Fruit fly (Drosophila melanogaster) whole organism, prepupa: ENCODE measurements around the gene Shaw.

Source experiments
- CG10631 ChIP-seq: fragments of 200-800 bp; sonication (Bioruptor generic); optimal IDR thresholded peaks from 2 replicates; lab custom pipeline; 2016; ENCODE audit warnings: missing biosample characterization, missing genetic modification characterization
- CG10669 ChIP-seq: fragments of 200-800 bp; sonication (Bioruptor generic); optimal IDR thresholded peaks from 3 replicates; lab custom pipeline; 2018; ENCODE audit warnings: missing biosample characterization, mild to moderate bottlenecking, missing genetic modification characterization, moderate library complexity
- CG11294 ChIP-seq: fragments of 200-800 bp; sonication (Bioruptor generic); IDR thresholded peaks from 2 replicates; pipeline ENCODE4 v1.3.6; 2022; ENCODE audit warnings: missing biosample characterization, missing genetic modification characterization
- CG11762 ChIP-seq: fragments of 200-800 bp; sonication (Bioruptor generic); optimal IDR thresholded peaks from 3 replicates; lab custom pipeline; 2016; ENCODE audit warnings: missing biosample characterization, missing genetic modification characterization; ENCODE audit not compliant: insufficient read depth
- CG11902 ChIP-seq: fragments of 200-800 bp; sonication (Bioruptor generic); optimal IDR thresholded peaks from 3 replicates; lab custom pipeline; 2016; ENCODE audit warnings: missing biosample characterization, missing genetic modification characterization
- CG15336 ChIP-seq: fragments of 200-800 bp; sonication (Bioruptor generic); IDR thresholded peaks from 2 replicates; pipeline ENCODE4 v1.3.6; 2022; ENCODE audit warnings: missing biosample characterization, missing genetic modification characterization
- CG1621 ChIP-seq: fragments of 200-800 bp; sonication (Bioruptor generic); optimal IDR thresholded peaks from 3 replicates; lab custom pipeline; 2018; ENCODE audit warnings: missing biosample characterization, mild to moderate bottlenecking, missing genetic modification characterization
- CG16779 ChIP-seq: fragments of 200-800 bp; sonication (Bioruptor generic); optimal IDR thresholded peaks from 3 replicates; lab custom pipeline; 2017; ENCODE audit warnings: missing biosample characterization, mild to moderate bottlenecking, missing genetic modification characterization
- CG3032 ChIP-seq: fragments of 200-800 bp; optimal IDR thresholded peaks from 2 replicates; lab custom pipeline; 2019; ENCODE audit warnings: missing biosample characterization, mild to moderate bottlenecking, missing genetic modification characterization, moderate library complexity
- CG31627 ChIP-seq: fragments of 200-800 bp; sonication (Bioruptor generic); optimal IDR thresholded peaks from 3 replicates; lab custom pipeline; 2016; ENCODE audit warnings: missing biosample characterization, missing genetic modification characterization
- CG34406 ChIP-seq: fragments of 200-800 bp; sonication (Bioruptor generic); optimal IDR thresholded peaks from 3 replicates; lab custom pipeline; 2016; ENCODE audit warnings: missing biosample characterization, missing genetic modification characterization
- CG3919 ChIP-seq: fragments of 200-800 bp; sonication (Bioruptor generic); optimal IDR thresholded peaks from 3 replicates; lab custom pipeline; 2016; ENCODE audit warnings: missing biosample characterization, missing genetic modification characterization
- CG4318 ChIP-seq: fragments of 200-800 bp; sonication (Bioruptor generic); optimal IDR thresholded peaks from 3 replicates; lab custom pipeline; 2017; ENCODE audit warnings: missing biosample characterization, mild to moderate bottlenecking, missing genetic modification characterization
- CG6163 ChIP-seq: fragments of 200-800 bp; sonication (Bioruptor generic); IDR thresholded peaks from 3 replicates; pipeline ENCODE4 v1.3.6; 2022; ENCODE audit warnings: missing biosample characterization, missing genetic modification characterization
- CG6276 ChIP-seq: fragments of 200-800 bp; sonication (Bioruptor generic); optimal IDR thresholded peaks from 2 replicates; lab custom pipeline; 2017; ENCODE audit warnings: missing biosample characterization, mild to moderate bottlenecking, missing genetic modification characterization
- CG6792 ChIP-seq: fragments of 200-800 bp; sonication (Bioruptor generic); optimal IDR thresholded peaks from 3 replicates; lab custom pipeline; 2016; ENCODE audit warnings: missing biosample characterization, missing genetic modification characterization
- CG6808 ChIP-seq: fragments of 200-800 bp; sonication (Bioruptor generic); optimal IDR thresholded peaks from 3 replicates; lab custom pipeline; 2017; ENCODE audit warnings: missing biosample characterization, missing genetic modification characterization, mild to moderate bottlenecking, moderate library complexity, missing genetic modification reagents
- CG6854 ChIP-seq: fragments of 200-800 bp; sonication (Bioruptor generic); optimal IDR thresholded peaks from 2 replicates; lab custom pipeline; 2017; ENCODE audit warnings: missing biosample characterization, mild to moderate bottlenecking, missing genetic modification characterization
- CG7368 ChIP-seq: fragments of 200-800 bp; sonication (Bioruptor generic); optimal IDR thresholded peaks from 3 replicates; lab custom pipeline; 2016; ENCODE audit warnings: missing biosample characterization, missing genetic modification characterization
- CG8119 ChIP-seq: fragments of 200-800 bp; sonication (Bioruptor generic); IDR thresholded peaks from 3 replicates; pipeline ENCODE4 v1.3.6; 2022; ENCODE audit warnings: missing biosample characterization, missing genetic modification characterization
- CG8319 ChIP-seq: fragments of 200-800 bp; sonication (Bioruptor generic); optimal IDR thresholded peaks from 3 replicates; lab custom pipeline; 2016; ENCODE audit warnings: missing biosample characterization, missing genetic modification characterization
- CG9139 ChIP-seq: fragments of 200-800 bp; sonication (Bioruptor generic); optimal IDR thresholded peaks from 3 replicates; lab custom pipeline; 2017; ENCODE audit warnings: missing biosample characterization, mild to moderate bottlenecking, missing genetic modification characterization
- Eip78C ChIP-seq: fragments of 200-800 bp; sonication (Bioruptor generic); peaks from one replicate; lab custom pipeline; 2016; ENCODE audit warnings: missing biosample characterization, missing genetic modification characterization
- Eip93F ChIP-seq: fragments of 200-800 bp; sonication (Bioruptor generic); optimal IDR thresholded peaks from 2 replicates; lab custom pipeline; 2016; ENCODE audit warnings: missing biosample characterization, mild to moderate bottlenecking, missing genetic modification characterization
- Ets21C ChIP-seq: fragments of 200-800 bp; sonication (Bioruptor generic); optimal IDR thresholded peaks from 3 replicates; lab custom pipeline; 2016; ENCODE audit warnings: missing biosample characterization, missing genetic modification characterization
- Ets96B ChIP-seq: fragments of 200-800 bp; optimal IDR thresholded peaks from 2 replicates; lab custom pipeline; 2019; ENCODE audit warnings: missing biosample characterization, mild to moderate bottlenecking, missing genetic modification characterization, moderate library complexity
- Gug ChIP-seq: fragments of 200-800 bp; sonication (Bioruptor generic); IDR thresholded peaks from 2 replicates; pipeline ENCODE4 v1.3.6; 2022; ENCODE audit warnings: missing biosample characterization, missing genetic modification characterization
- Hr38 ChIP-seq: sonication (Bioruptor generic); optimal IDR thresholded peaks from 2 replicates; lab custom pipeline; 2016; ENCODE audit warnings: missing biosample characterization, missing genetic modification characterization
- Hr39 ChIP-seq: fragments of 200-800 bp; sonication (Bioruptor generic); optimal IDR thresholded peaks from 2 replicates; lab custom pipeline; 2016; ENCODE audit warnings: missing biosample characterization, missing genetic modification characterization
- Hr4 ChIP-seq: fragments of 200-800 bp; sonication (Bioruptor generic); optimal IDR thresholded peaks from 3 replicates; lab custom pipeline; 2016; ENCODE audit warnings: missing biosample characterization, missing genetic modification characterization
- Met ChIP-seq: fragments of 200-800 bp; sonication (Bioruptor generic); optimal IDR thresholded peaks from 3 replicates; lab custom pipeline; 2016; ENCODE audit warnings: missing biosample characterization, missing genetic modification characterization
- OdsH ChIP-seq: fragments of 200-800 bp; sonication (Bioruptor generic); optimal IDR thresholded peaks from 3 replicates; lab custom pipeline; 2016; ENCODE audit warnings: missing biosample characterization, missing genetic modification characterization
- Smox ChIP-seq: fragments of 200-800 bp; sonication (Bioruptor generic); optimal IDR thresholded peaks from 3 replicates; lab custom pipeline; 2016; ENCODE audit warnings: missing biosample characterization, missing genetic modification characterization
- Sox102F ChIP-seq: fragments of 200-800 bp; sonication (Bioruptor generic); optimal IDR thresholded peaks from 2 replicates; lab custom pipeline; 2016; ENCODE audit warnings: missing biosample characterization, mild to moderate bottlenecking, missing genetic modification characterization
- Sox14 ChIP-seq: fragments of 200-800 bp; sonication (Bioruptor generic); optimal IDR thresholded peaks from 3 replicates; lab custom pipeline; 2016; ENCODE audit warnings: missing biosample characterization, missing genetic modification characterization
- Sox15 ChIP-seq: fragments of 200-800 bp; sonication (Bioruptor generic); optimal IDR thresholded peaks from 3 replicates; lab custom pipeline; 2016; ENCODE audit warnings: missing biosample characterization, missing genetic modification characterization
- achi ChIP-seq: fragments of 200-800 bp; sonication (Bioruptor generic); optimal IDR thresholded peaks from 3 replicates; lab custom pipeline; 2016; ENCODE audit warnings: missing biosample characterization, missing genetic modification characterization
- acj6 ChIP-seq: fragments of 200-800 bp; sonication (Bioruptor generic); optimal IDR thresholded peaks from 3 replicates; lab custom pipeline; 2016; ENCODE audit warnings: missing biosample characterization, missing genetic modification characterization
- dac ChIP-seq: fragments of 200-800 bp; sonication (Bioruptor generic); optimal IDR thresholded peaks from 2 replicates; lab custom pipeline; 2017; ENCODE audit warnings: missing biosample characterization, mild to moderate bottlenecking, missing genetic modification characterization
- dsx ChIP-seq: fragments of 200-800 bp; optimal IDR thresholded peaks from 3 replicates; lab custom pipeline; 2019; ENCODE audit warnings: missing biosample characterization, mild to moderate bottlenecking, missing genetic modification characterization, moderate library complexity; ENCODE audit not compliant: poor library complexity, severe bottlenecking
- eg ChIP-seq: fragments of 200-800 bp; sonication (Bioruptor generic); IDR thresholded peaks from 3 replicates; pipeline ENCODE4 v1.3.6; 2022; ENCODE audit warnings: missing biosample characterization, missing genetic modification characterization
- esn ChIP-seq: fragments of 200-800 bp; sonication (Bioruptor generic); optimal IDR thresholded peaks from 2 replicates; lab custom pipeline; 2016; ENCODE audit warnings: missing biosample characterization, mild to moderate bottlenecking, missing genetic modification characterization, moderate library complexity
- fd59A ChIP-seq: fragments of 200-800 bp; sonication (Bioruptor generic); optimal IDR thresholded peaks from 2 replicates; lab custom pipeline; 2017; ENCODE audit warnings: missing biosample characterization, mild to moderate bottlenecking, missing genetic modification characterization, missing genetic modification reagents
- fd85E ChIP-seq: fragments of 200-800 bp; sonication (Bioruptor generic); optimal IDR thresholded peaks from 3 replicates; lab custom pipeline; 2016; ENCODE audit warnings: missing biosample characterization, missing genetic modification characterization
- fkh ChIP-seq: fragments of 200-800 bp; sonication (Bioruptor generic); optimal IDR thresholded peaks from 3 replicates; lab custom pipeline; 2017; ENCODE audit warnings: missing biosample characterization, mild to moderate bottlenecking, missing genetic modification characterization, moderate library complexity
- lz ChIP-seq: fragments of 200-800 bp; sonication (Bioruptor generic); optimal IDR thresholded peaks from 3 replicates; lab custom pipeline; 2016; ENCODE audit warnings: missing biosample characterization, missing genetic modification characterization
- net ChIP-seq: fragments of 200-800 bp; sonication (Bioruptor generic); optimal IDR thresholded peaks from 3 replicates; lab custom pipeline; 2016; ENCODE audit warnings: missing biosample characterization, missing genetic modification characterization
- pdm3 ChIP-seq: fragments of 200-800 bp; sonication (Bioruptor generic); optimal IDR thresholded peaks from 3 replicates; lab custom pipeline; 2016; ENCODE audit warnings: missing biosample characterization, missing genetic modification characterization
- salr ChIP-seq, 2 experiments: fragments of 200-800 bp; sonication (Bioruptor generic); optimal IDR thresholded peaks; 3 replicates each; lab custom pipeline; 2016 to 2018; ENCODE audit warnings: missing biosample characterization in 2 of 2, missing genetic modification characterization in 2 of 2, mild to moderate bottlenecking in 1 of 2
- spab ChIP-seq: fragments of 200-800 bp; sonication (Bioruptor generic); optimal IDR thresholded peaks from 2 replicates; lab custom pipeline; 2017; ENCODE audit warnings: missing biosample characterization, mild to moderate bottlenecking, missing genetic modification characterization, missing genetic modification reagents
- ss ChIP-seq, 2 experiments: fragments of 200-800 bp; sonication (Bioruptor generic); optimal IDR thresholded peaks; 2 replicates in 1 of 2; 3 replicates in 1 of 2; lab custom pipeline; 2017 to 2018; ENCODE audit warnings: mild to moderate bottlenecking in 2 of 2, missing biosample characterization in 2 of 2, missing genetic modification characterization in 2 of 2, moderate library complexity in 1 of 2
- svp ChIP-seq: fragments of 200-800 bp; sonication (Bioruptor generic); peaks from one replicate; lab custom pipeline; 2016; ENCODE audit warnings: missing biosample characterization, missing genetic modification characterization
- topi ChIP-seq: fragments of 200-800 bp; sonication (Bioruptor generic); optimal IDR thresholded peaks from 3 replicates; lab custom pipeline; 2016; ENCODE audit warnings: missing biosample characterization, missing genetic modification characterization

Gene Shaw

DNA sequence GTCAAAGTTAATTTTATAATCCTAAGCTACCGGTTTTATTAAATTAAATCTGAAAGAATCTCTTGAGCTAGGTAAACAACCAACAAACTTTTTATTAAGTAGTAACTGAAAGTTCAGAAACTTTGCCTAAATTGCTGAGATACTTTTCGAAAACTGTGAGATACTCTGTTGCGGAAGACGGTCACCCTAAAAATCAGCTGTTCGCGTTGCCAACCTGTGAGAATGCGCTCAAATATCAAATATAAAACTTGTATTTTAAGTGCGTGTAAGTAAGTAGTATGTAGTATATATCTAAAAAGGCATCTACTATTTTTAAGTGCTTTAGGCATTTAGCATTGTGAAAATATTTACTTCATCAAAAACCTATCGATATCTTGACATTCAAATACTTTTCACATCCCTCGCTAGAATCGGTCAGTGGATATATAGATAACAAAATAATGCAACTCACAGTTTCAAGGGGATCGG lies 5.0 kb upstream of the Shaw start, which contains the start of the genes CG31955 and CG2818:
CG31955 (minus strand) TSS at position 157 of the 468 bp plus-strand sequence.
CG2818 (plus strand) TSS at position 412 of the 468 bp plus-strand sequence.
- TF ChIP-seq Gug (GFP tag; lab: Robert Waterston, UW) (no peak), Sox102F (no peak), CG9139 (GFP tag; lab: Kevin White, UChicago) (no peak), fd59A (GFP tag; lab: Kevin White, UChicago) (no peak), topi (peak; percentile 18), CG11762 (no peak), Eip93F (no peak), Met (peak; percentile 43), CG6854 (GFP tag; lab: Kevin White, UChicago) (no peak), dac (GFP tag; lab: Kevin White, UChicago) (no peak), svp (GFP tag; lab: Kevin White, UChicago) (peak; percentile 74), salr (GFP tag; optimal IDR thresholded peaks at IDR 0.05; lab: Kevin White, UChicago) (no peak), Hr38 (GFP tag; lab: Kevin White, UChicago) (no peak), Sox15 (GFP tag; lab: Kevin White, UChicago) (no peak), CG11294 (GFP tag; lab: Robert Waterston, UW) (no peak), CG6808 (GFP tag; lab: Kevin White, UChicago) (no peak), esn (GFP tag; lab: Kevin White, UChicago) (peak; percentile 7), achi (GFP tag; lab: Kevin White, UChicago) (peak; percentile 41), CG10669 (GFP tag; lab: Kevin White, UChicago) (no peak), Hr4 (GFP tag; lab: Kevin White, UChicago) (peak; percentile 64), Sox14 (GFP tag; lab: Kevin White, UChicago) (peak; percentile 25), spab (GFP tag; lab: Kevin White, UChicago) (no peak), Smox (GFP tag; lab: Kevin White, UChicago) (peak; percentile 32), CG3919 (GFP tag; lab: Kevin White, UChicago) (peak; percentile 21), eg (GFP tag; lab: Robert Waterston, UW) (no peak), CG1621 (tag; lab: Kevin White, UChicago) (no peak), CG8119 (GFP tag; lab: Robert Waterston, UW) (no peak), CG34406 (no peak), fd85E (GFP tag; lab: Kevin White, UChicago) (no peak), CG7368 (GFP tag; lab: Kevin White, UChicago) (no peak), CG10631 (GFP tag; lab: Kevin White, UChicago) (no peak), CG8319 (GFP tag; lab: Kevin White, UChicago) (no peak), ss (GFP tag; optimal IDR thresholded peaks at IDR 0.05; lab: Kevin White, UChicago) (no peak), CG4318 (GFP tag; lab: Kevin White, UChicago) (no peak), lz (GFP tag; lab: Kevin White, UChicago) (peak; percentile 11), CG6792 (GFP tag; lab: Kevin White, UChicago) (no peak), CG6276 (GFP tag; lab: Kevin White, UChicago) (no peak), fkh (GFP tag; lab: Kevin White, UChicago) (no peak), Ets96B (tag; lab: Kevin White, UChicago) (no peak), Ets21C (no peak), net (GFP tag; lab: Kevin White, UChicago) (no peak), dsx (GFP tag; lab: Kevin White, UChicago) (peak; percentile 46), OdsH (GFP tag; lab: Kevin White, UChicago) (peak; percentile 11), CG11902 (GFP tag; lab: Kevin White, UChicago) (no peak), acj6 (GFP tag; lab: Kevin White, UChicago) (no peak), Hr39 (GFP tag; lab: Kevin White, UChicago) (peak; percentile 41), CG6163 (GFP tag; lab: Robert Waterston, UW) (no peak), CG3032 (tag; lab: Kevin White, UChicago) (no peak), pdm3 (GFP tag; lab: Kevin White, UChicago) (peak; percentile 40), CG31627 (GFP tag; lab: Kevin White, UChicago) (no peak), Eip78C (peak; percentile 22), CG15336 (no peak; the same call in 1 of the 2 replicates), CG16779 (tag; lab: Kevin White, UChicago) (no peak)
